Fruit fly (Drosophila melanogaster): ENCODE results near the gene Ugt304A1.

Gene Ugt304A1

DNA sequence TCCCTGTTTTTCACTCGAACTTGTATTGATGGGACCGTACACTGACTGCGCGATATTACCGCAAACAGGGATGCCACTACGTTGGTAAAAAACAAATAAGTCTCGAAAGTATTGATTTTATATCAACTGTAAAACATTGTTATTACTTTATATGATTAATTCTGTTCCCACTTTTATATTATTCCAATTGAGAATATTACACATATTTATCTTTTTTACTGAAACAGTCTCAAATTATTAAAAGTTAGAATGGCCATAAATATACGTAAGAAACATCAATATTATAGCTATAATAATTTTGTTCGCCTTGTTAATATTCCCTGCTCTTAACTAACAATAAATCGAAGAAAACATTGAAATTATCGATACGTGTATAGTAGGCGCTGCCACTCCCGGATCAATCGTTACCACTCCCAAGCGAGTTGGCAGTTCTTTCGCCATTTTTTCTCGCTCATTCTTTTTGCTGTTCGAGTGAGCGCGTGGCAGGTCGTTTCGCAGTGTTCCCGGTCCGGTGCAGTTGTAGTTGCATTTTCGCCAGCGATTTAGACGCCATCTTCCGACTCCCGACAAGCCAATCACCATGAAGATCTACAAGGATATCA lies 34.7 kb upstream of the Ugt304A1 start, which contains the start of the genes SdhC and Tctp (continued):
- TF ChIP-seq Nf-YC (tag; optimal IDR thresholded peaks at IDR 0.05) (peak; percentile 70), nerfin-2 (GFP tag; IDR thresholded peaks at IDR 0.05; ENCODE audit: partially characterized antibody) (no peak), disco-r (GFP tag; optimal IDR thresholded peaks at IDR 0.05) (no peak), ftz-f1 (GFP tag; optimal IDR thresholded peaks at IDR 0.05) (no peak), Awh (GFP tag; IDR thresholded peaks at IDR 0.05) (0 out of 2 replicates have a peak, but pooled peaks have one; percentile 26), ato (GFP tag; IDR thresholded peaks at IDR 0.05; ENCODE audit: partially characterized antibody) (no peak), CG15601 (tag; optimal IDR thresholded peaks at IDR 0.05) (peak; percentile 62), MTF-1 (GFP tag; optimal IDR thresholded peaks at IDR 0.05; ENCODE audit: borderline replicate concordance) (no peak), CG3407 (GFP tag; optimal IDR thresholded peaks at IDR 0.05) (no peak), Med (GFP tag) (peak; percentile 89), Ada2b (GFP tag; IDR thresholded peaks at IDR 0.05) (no peak), CG4730 (GFP tag; IDR thresholded peaks at IDR 0.05) (no peak), wek (GFP tag; optimal IDR thresholded peaks at IDR 0.05) (no peak), Gug (GFP tag; IDR thresholded peaks at IDR 0.05) (no peak; the same call in 3 of the 4 replicates), CG2116 (GFP tag; optimal IDR thresholded peaks at IDR 0.05) (peak; percentile 76), Hr78 (GFP tag; optimal IDR thresholded peaks at IDR 0.05) (no peak), ase (GFP tag; IDR thresholded peaks at IDR 0.05) (no peak), CG8924 (tag; optimal IDR thresholded peaks at IDR 0.05) (peak; percentile 46), CG10147 (GFP tag; optimal IDR thresholded peaks at IDR 0.05) (peak; percentile 6), Antp (GFP tag; optimal IDR thresholded peaks at IDR 0.05) (peak; percentile 22), CG13894 (tag; optimal IDR thresholded peaks at IDR 0.05) (peak; percentile 72), grau (tag; optimal IDR thresholded peaks at IDR 0.05) (peak; percentile 61), dm (GFP tag; optimal IDR thresholded peaks at IDR 0.05) (peak; percentile 68), CG17328 (GFP tag; IDR thresholded peaks at IDR 0.05) (no peak), CG13296 (GFP tag; optimal IDR thresholded peaks at IDR 0.05) (peak; percentile 58), ewg (GFP tag; optimal IDR thresholded peaks at IDR 0.05) (peak; percentile 17), CG14965 (GFP tag; optimal IDR thresholded peaks at IDR 0.05; ENCODE audit: borderline replicate concordance) (no peak), CG9817 (tag; optimal IDR thresholded peaks at IDR 0.05) (peak; percentile 40), sna (GFP tag; IDR thresholded peaks at IDR 0.05; ENCODE audit: partially characterized antibody) (0 out of 2 replicates have a peak, but pooled peaks have one; percentile 4), Poxn (GFP tag; IDR thresholded peaks at IDR 0.05) (no peak), jing (GFP tag; optimal IDR thresholded peaks at IDR 0.05) (no peak), Dad (GFP tag; optimal IDR thresholded peaks at IDR 0.05) (peak; percentile 9), Elba2 (GFP tag; optimal IDR thresholded peaks at IDR 0.05) (peak; percentile 19), CG13424 (tag; optimal IDR thresholded peaks at IDR 0.05) (peak; percentile 60), CG30020 (tag; optimal IDR thresholded peaks at IDR 0.05) (peak; percentile 64), onecut (GFP tag; IDR thresholded peaks at IDR 0.05) (peak; percentile 70), CG4617 (GFP tag; optimal IDR thresholded peaks at IDR 0.05; ENCODE audit: borderline replicate concordance) (peak; percentile 38), p53 (GFP tag; optimal IDR thresholded peaks at IDR 0.05) (no peak), CG17186 (GFP tag; optimal IDR thresholded peaks at IDR 0.05) (peak; percentile 40), CG12769 (tag; optimal IDR thresholded peaks at IDR 0.05) (peak; percentile 66), hb (GFP tag; IDR thresholded peaks at IDR 0.05; ENCODE audit: partially characterized antibody) (no peak), CG6689 (GFP tag; IDR thresholded peaks at IDR 0.05) (no peak), CG15696 (tag; optimal IDR thresholded peaks at IDR 0.05) (peak; percentile 57), phol (tag; optimal IDR thresholded peaks at IDR 0.05) (peak; percentile 97), Doc2 (GFP tag; IDR thresholded peaks at IDR 0.05) (no peak), Sox100B (GFP tag; optimal IDR thresholded peaks at IDR 0.05) (peak; percentile 61), ind (GFP tag; optimal IDR thresholded peaks at IDR 0.05) (peak; percentile 37), dysf (GFP tag; IDR thresholded peaks at IDR 0.05) (no peak), gro (GFP tag; optimal IDR thresholded peaks at IDR 0.05) (no peak)
